Worm (Caenorhabditis elegans) whole organism, L3 larva: Measurements from ENCODE around the gene sru-4.

Experiments
- ZK546.5 ChIP-seq: sonication (generic microtip); optimal IDR thresholded peaks from 2 replicates; lab custom pipeline; 2017; ENCODE audit warnings: missing biosample characterization, missing genetic modification characterization
- ceh-16 ChIP-seq: sonication (generic microtip); optimal IDR thresholded peaks from 2 replicates; lab custom pipeline; 2017; ENCODE audit warnings: missing biosample characterization, missing genetic modification characterization
- egl-27 ChIP-seq: sonication (generic microtip); optimal IDR thresholded peaks from 4 replicates; lab custom pipeline; 2017; ENCODE audit warnings: missing biosample characterization, missing genetic modification reagents, missing genetic modification characterization
- nhr-12 ChIP-seq: fragments of 150-350 bp; optimal IDR thresholded peaks from 2 replicates; lab custom pipeline; 2014; ENCODE audit warnings: missing biosample characterization, missing genetic modification characterization
- nhr-23 ChIP-seq: fragments of 150-350 bp; optimal IDR thresholded peaks from 2 replicates; lab custom pipeline; 2014; ENCODE audit warnings: missing biosample characterization, missing genetic modification reagents, missing genetic modification characterization
- nhr-237 ChIP-seq: fragments of 150-350 bp; optimal IDR thresholded peaks from 2 replicates; lab custom pipeline; 2014; ENCODE audit warnings: missing biosample characterization, missing genetic modification characterization
- nhr-76 ChIP-seq: fragments of 150-350 bp; sonication (generic microtip); optimal IDR thresholded peaks from 5 replicates; lab custom pipeline; 2014; ENCODE audit warnings: missing biosample characterization, missing genetic modification characterization
- nhr-77 ChIP-seq: fragments of 150-350 bp; optimal IDR thresholded peaks from 2 replicates; lab custom pipeline; 2014; ENCODE audit warnings: missing biosample characterization, missing genetic modification characterization
- skn-1 ChIP-seq: fragments of 150-350 bp; optimal IDR thresholded peaks from 2 replicates; lab custom pipeline; 2014; ENCODE audit warnings: missing biosample characterization, missing genetic modification characterization
- ztf-11 ChIP-seq: fragments of 150-350 bp; optimal IDR thresholded peaks from 2 replicates; lab custom pipeline; 2014; ENCODE audit warnings: missing biosample characterization, missing genetic modification characterization

DNA sequence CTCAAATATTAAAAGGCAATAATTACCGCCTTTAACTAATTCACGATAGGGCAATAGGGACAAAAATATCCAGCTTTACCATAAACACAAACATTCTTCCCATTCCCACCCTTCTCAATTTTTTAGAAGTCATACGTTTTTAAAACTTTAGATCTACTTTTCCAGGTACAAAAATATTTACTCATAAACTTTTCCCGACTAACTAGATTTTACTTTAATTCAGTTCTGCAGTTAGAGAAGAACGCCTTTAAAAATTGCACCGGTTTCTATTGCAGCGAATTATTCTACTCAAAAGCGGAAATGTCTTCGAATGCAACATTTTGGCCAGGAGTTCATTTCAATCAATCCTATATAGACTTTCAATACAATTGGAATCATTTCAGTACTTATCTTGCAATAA lies 1.9 kb upstream of the sru-4 start, which contains the start of gene sru-3:
- TF ChIP-seq skn-1 (no peak), ZK546.5 (tag; lab: Kevin White, UChicago) (no peak), egl-27 (tag; lab: Kevin White, UChicago) (no peak), nhr-23 (tag; lab: Kevin White, UChicago) (no peak), nhr-77 (tag; lab: Kevin White, UChicago) (no peak), nhr-237 (no peak), nhr-12 (tag; lab: Kevin White, UChicago) (no peak), nhr-76 (tag; lab: Kevin White, UChicago) (no peak), ztf-11 (no peak), ceh-16 (tag; lab: Kevin White, UChicago) (no peak)
